Worm (Caenorhabditis elegans): ENCODE data around the gene D1044.7.
A peak's percentile ranks its signal among the peaks of the same experiment; 100 is the strongest.

- TF ChIP-seq aly-2 (tag; optimal IDR thresholded peaks at IDR 0.05): no peak
- TF ChIP-seq fos-1 (tag; optimal IDR thresholded peaks at IDR 0.05): peak; percentile 14
- no peak for TF ChIP-seq nhr-77 (tag; optimal IDR thresholded peaks at IDR 0.05)
- no peak for TF ChIP-seq nhr-6 (tag; optimal IDR thresholded peaks at IDR 0.05)
- TF ChIP-seq lin-39 (tag; optimal IDR thresholded peaks at IDR 0.05): no peak
- no peak for TF ChIP-seq dmd-4 (tag; optimal IDR thresholded peaks at IDR 0.05)
- TF ChIP-seq unc-39 (tag; optimal IDR thresholded peaks at IDR 0.05): no peak
- TF ChIP-seq lsy-2 (tag; optimal IDR thresholded peaks at IDR 0.05): peak in 1 of 2 experiments; percentile 2
- TF ChIP-seq zag-1 (tag; optimal IDR thresholded peaks at IDR 0.05): no peak
- no peak for TF ChIP-seq R02D3.7 (tag; optimal IDR thresholded peaks at IDR 0.05)
- TF ChIP-seq unc-62 (GFP tag; optimal IDR thresholded peaks at IDR 0.05): no peak
Observed at ce11 chrIII:5472693-5473092, 35.9 kb downstream of the D1044.7 start.
